Fruit fly (Drosophila melanogaster) whole organism, embryonic: ENCODE data around the gene CG32032.

Source experiments
- B-H1 ChIP-seq: fragments of 200-800 bp; sonication (Bioruptor generic); IDR thresholded peaks from 3 replicates; pipeline ENCODE4 v1.3.6; 2022; ENCODE audit warnings: missing biosample characterization, missing genetic modification characterization
- BEAF-32 ChIP-seq: fragments of 200-800 bp; sonication (Bioruptor generic); optimal IDR thresholded peaks from 3 replicates; lab custom pipeline; 2017; ENCODE audit warnings: missing biosample characterization, missing genetic modification characterization, mild to moderate bottlenecking, moderate library complexity, missing genetic modification reagents
- CG12744 ChIP-seq: fragments of 200-800 bp; sonication (Bioruptor generic); optimal IDR thresholded peaks from 2 replicates; lab custom pipeline; 2016; ENCODE audit warnings: missing biosample characterization, missing genetic modification characterization
- CG14667 ChIP-seq: fragments of 200-800 bp; sonication (Bioruptor generic); IDR thresholded peaks from 2 replicates; pipeline ENCODE4 v1.3.6; 2022; ENCODE audit warnings: missing biosample characterization, missing genetic modification characterization
- CG14860 ChIP-seq: fragments of 200-800 bp; sonication (Bioruptor generic); IDR thresholded peaks from 3 replicates; pipeline ENCODE4 v1.3.6; 2022; ENCODE audit warnings: missing biosample characterization, missing genetic modification characterization; ENCODE audit not compliant: partially characterized antibody
- CG14965 ChIP-seq: fragments of 200-800 bp; sonication (Bioruptor generic); optimal IDR thresholded peaks from 2 replicates; lab custom pipeline; 2016; ENCODE audit warnings: missing biosample characterization, missing genetic modification characterization, borderline replicate concordance
- CG1529 ChIP-seq: fragments of 200-800 bp; sonication (Bioruptor generic); optimal IDR thresholded peaks from 3 replicates; lab custom pipeline; 2018; ENCODE audit warnings: missing biosample characterization, missing genetic modification characterization
- CG2129 ChIP-seq: fragments of 200-800 bp; sonication (Bioruptor generic); IDR thresholded peaks from 2 replicates; pipeline ENCODE4 v1.3.6; 2022; ENCODE audit warnings: missing biosample characterization, missing genetic modification characterization; ENCODE audit not compliant: partially characterized antibody
- CG2202 ChIP-seq: fragments of 200-800 bp; sonication (Bioruptor generic); optimal IDR thresholded peaks from 2 replicates; lab custom pipeline; 2018; ENCODE audit warnings: missing biosample characterization, mild to moderate bottlenecking, missing genetic modification characterization
- CG31441 ChIP-seq: fragments of 200-800 bp; sonication (Bioruptor generic); IDR thresholded peaks from 2 replicates; pipeline ENCODE4 v1.3.6; 2022; ENCODE audit warnings: missing biosample characterization, missing genetic modification characterization
- CG4360 ChIP-seq: fragments of 200-800 bp; sonication (Bioruptor generic); IDR thresholded peaks from 2 replicates; pipeline ENCODE4 v1.3.6; 2022; ENCODE audit warnings: missing biosample characterization, missing genetic modification characterization
- CG5180 ChIP-seq: fragments of 200-800 bp; sonication (Bioruptor generic); optimal IDR thresholded peaks from 3 replicates; lab custom pipeline; 2017; ENCODE audit warnings: missing biosample characterization, missing genetic modification characterization, mild to moderate bottlenecking, moderate library complexity, missing genetic modification reagents
- CG6272 ChIP-seq: fragments of 200-800 bp; sonication (Bioruptor generic); IDR thresholded peaks from 2 replicates; pipeline ENCODE4 v1.3.6; 2022; ENCODE audit warnings: missing biosample characterization, missing genetic modification characterization
- CG6689 ChIP-seq: fragments of 200-800 bp; sonication (Bioruptor generic); IDR thresholded peaks from 2 replicates; pipeline ENCODE4 v1.3.6; 2022; ENCODE audit warnings: missing biosample characterization, missing genetic modification characterization
- CG6791 ChIP-seq: fragments of 200-800 bp; sonication (Bioruptor generic); IDR thresholded peaks from 3 replicates; pipeline ENCODE4 v1.3.6; 2022; ENCODE audit warnings: missing biosample characterization, missing genetic modification characterization; ENCODE audit not compliant: partially characterized antibody
- CG6813 ChIP-seq: fragments of 200-800 bp; sonication (Bioruptor generic); optimal IDR thresholded peaks from 2 replicates; lab custom pipeline; 2017; ENCODE audit warnings: missing biosample characterization, missing genetic modification characterization, mild to moderate bottlenecking, moderate library complexity, missing genetic modification reagents
- CG7928 ChIP-seq: fragments of 200-800 bp; sonication (Bioruptor generic); optimal IDR thresholded peaks from 2 replicates; lab custom pipeline; 2017; ENCODE audit warnings: missing biosample characterization, mild to moderate bottlenecking, missing genetic modification characterization
- CG8089 ChIP-seq: fragments of 200-800 bp; sonication (Bioruptor generic); optimal IDR thresholded peaks from 3 replicates; lab custom pipeline; 2016; ENCODE audit warnings: missing biosample characterization, missing genetic modification characterization
- CG9797 ChIP-seq: fragments of 200-800 bp; sonication (Bioruptor generic); optimal IDR thresholded peaks from 3 replicates; lab custom pipeline; 2018; ENCODE audit warnings: missing biosample characterization, mild to moderate bottlenecking, missing genetic modification characterization
- CG9876 ChIP-seq: fragments of 200-800 bp; sonication (Bioruptor generic); optimal IDR thresholded peaks from 2 replicates; lab custom pipeline; 2016; ENCODE audit warnings: missing biosample characterization, missing genetic modification characterization
- CTCF ChIP-seq: fragments of 200-800 bp; sonication (Bioruptor generic); optimal IDR thresholded peaks from 2 replicates; lab custom pipeline; 2017; ENCODE audit warnings: missing biosample characterization, mild to moderate bottlenecking, missing genetic modification characterization, moderate library complexity
- Dek ChIP-seq: fragments of 200-800 bp; sonication (Bioruptor generic); optimal IDR thresholded peaks from 3 replicates; lab custom pipeline; 2019; ENCODE audit warnings: missing biosample characterization, mild to moderate bottlenecking, missing genetic modification characterization, moderate library complexity
- Dp ChIP-seq: fragments of 200-800 bp; sonication (Bioruptor generic); optimal IDR thresholded peaks from 2 replicates; lab custom pipeline; 2018; ENCODE audit warnings: missing biosample characterization, mild to moderate bottlenecking, missing genetic modification characterization, moderate library complexity
- E2f1 ChIP-seq: fragments of 200-800 bp; sonication (Bioruptor generic); IDR thresholded peaks from 2 replicates; pipeline ENCODE4 v1.3.6; 2022; ENCODE audit warnings: missing biosample characterization, missing genetic modification characterization
- HLHmδ ChIP-seq: fragments of 200-800 bp; sonication (Bioruptor generic); optimal IDR thresholded peaks from 2 replicates; lab custom pipeline; 2018; ENCODE audit warnings: missing biosample characterization, mild to moderate bottlenecking, missing genetic modification characterization, moderate library complexity
- Hsf ChIP-seq: fragments of 200-800 bp; sonication (Bioruptor generic); optimal IDR thresholded peaks from 3 replicates; lab custom pipeline; 2016; ENCODE audit warnings: missing biosample characterization, missing genetic modification characterization
- MESR4 ChIP-seq: fragments of 200-800 bp; sonication (Bioruptor generic); optimal IDR thresholded peaks from 2 replicates; lab custom pipeline; 2018; ENCODE audit warnings: missing biosample characterization, mild to moderate bottlenecking, missing genetic modification characterization, moderate library complexity
- NC2α ChIP-seq: fragments of 200-800 bp; sonication (Bioruptor generic); optimal IDR thresholded peaks from 2 replicates; lab custom pipeline; 2016; ENCODE audit warnings: missing biosample characterization, missing genetic modification characterization
- Six4 ChIP-seq: fragments of 200-800 bp; sonication (Bioruptor generic); optimal IDR thresholded peaks from 2 replicates; lab custom pipeline; 2016; ENCODE audit warnings: missing biosample characterization, missing genetic modification characterization
- Tbp ChIP-seq: fragments of >200 bp; optimal IDR thresholded peaks from 2 replicates; lab custom pipeline; 2018; ENCODE audit warnings: missing biosample characterization, missing genetic modification characterization
- Xbp1 ChIP-seq: fragments of 200-800 bp; sonication (Bioruptor generic); optimal IDR thresholded peaks from 3 replicates; lab custom pipeline; 2016; ENCODE audit warnings: missing biosample characterization, mild to moderate bottlenecking, missing genetic modification characterization
- ap ChIP-seq: fragments of 200-800 bp; sonication (Bioruptor generic); IDR thresholded peaks from 2 replicates; pipeline ENCODE4 v1.3.6; 2022; ENCODE audit warnings: missing biosample characterization, missing genetic modification characterization
- az2 ChIP-seq: fragments of 200-800 bp; sonication (Bioruptor generic); optimal IDR thresholded peaks from 3 replicates; lab custom pipeline; 2016; ENCODE audit warnings: missing biosample characterization, missing genetic modification characterization
- caup ChIP-seq: fragments of 200-800 bp; sonication (Bioruptor generic); optimal IDR thresholded peaks from 3 replicates; lab custom pipeline; 2017; ENCODE audit warnings: missing biosample characterization, mild to moderate bottlenecking, missing genetic modification characterization, moderate library complexity; ENCODE audit not compliant: severe bottlenecking
- crol ChIP-seq: fragments of 200-800 bp; sonication (Bioruptor generic); IDR thresholded peaks from 2 replicates; pipeline ENCODE4 v1.3.6; 2022; ENCODE audit warnings: missing biosample characterization, missing genetic modification characterization
- crp ChIP-seq, 2 experiments: fragments of 200-800 bp; sonication (Bioruptor generic); optimal IDR thresholded peaks; 2 replicates in 1 of 2; 3 replicates in 1 of 2; lab custom pipeline; 2017; ENCODE audit warnings: missing biosample characterization in 2 of 2, missing genetic modification characterization in 2 of 2, mild to moderate bottlenecking in 1 of 2, moderate library complexity in 1 of 2
- da ChIP-seq: fragments of 200-800 bp; sonication (Bioruptor generic); optimal IDR thresholded peaks from 2 replicates; lab custom pipeline; 2016; ENCODE audit warnings: missing biosample characterization, missing genetic modification characterization
- fd102C ChIP-seq: fragments of 200-800 bp; sonication (Bioruptor generic); optimal IDR thresholded peaks from 2 replicates; lab custom pipeline; 2018; ENCODE audit warnings: missing biosample characterization, mild to moderate bottlenecking, missing genetic modification characterization, moderate library complexity
- gcm2 ChIP-seq: fragments of 200-800 bp; sonication (Bioruptor generic); optimal IDR thresholded peaks from 2 replicates; lab custom pipeline; 2016; ENCODE audit warnings: missing biosample characterization, missing genetic modification characterization
- grau ChIP-seq: fragments of 200-800 bp; optimal IDR thresholded peaks from 3 replicates; lab custom pipeline; 2019; ENCODE audit warnings: missing biosample characterization, mild to moderate bottlenecking, missing genetic modification characterization, moderate library complexity
- h ChIP-seq: fragments of >200 bp; optimal IDR thresholded peaks from 2 replicates; lab custom pipeline; 2017
- kay ChIP-seq: fragments of 200-800 bp; sonication (Bioruptor generic); optimal IDR thresholded peaks from 2 replicates; lab custom pipeline; 2016; ENCODE audit warnings: missing biosample characterization, missing genetic modification characterization
- ken ChIP-seq: fragments of 200-800 bp; sonication (Bioruptor generic); IDR thresholded peaks from 3 replicates; pipeline ENCODE4 v1.3.6; 2022; ENCODE audit warnings: missing biosample characterization, missing genetic modification characterization
- knrl ChIP-seq: fragments of 200-800 bp; sonication (Bioruptor generic); IDR thresholded peaks from 3 replicates; pipeline ENCODE4 v1.3.6; 2022; ENCODE audit warnings: missing biosample characterization, missing genetic modification characterization; ENCODE audit not compliant: partially characterized antibody
- mam ChIP-seq: fragments of 200-800 bp; sonication (Bioruptor generic); optimal IDR thresholded peaks from 3 replicates; lab custom pipeline; 2016; ENCODE audit warnings: missing biosample characterization, missing genetic modification characterization
- ranshi ChIP-seq: fragments of 200-800 bp; sonication (Bioruptor generic); IDR thresholded peaks from 2 replicates; pipeline ENCODE4 v1.3.6; 2022; ENCODE audit warnings: missing biosample characterization, missing genetic modification characterization
- schlank ChIP-seq: fragments of 200-800 bp; sonication (Bioruptor generic); optimal IDR thresholded peaks from 2 replicates; lab custom pipeline; 2018; ENCODE audit warnings: missing biosample characterization, mild to moderate bottlenecking, missing genetic modification characterization
- so ChIP-seq: fragments of 200-800 bp; sonication (Bioruptor generic); IDR thresholded peaks from 3 replicates; pipeline ENCODE4 v1.3.6; 2022; ENCODE audit warnings: missing biosample characterization, missing genetic modification characterization
- sr ChIP-seq: fragments of 200-800 bp; sonication (Bioruptor generic); IDR thresholded peaks from 3 replicates; pipeline ENCODE4 v1.3.6; 2022; ENCODE audit warnings: missing biosample characterization, missing genetic modification characterization
- z ChIP-seq: fragments of 200-800 bp; sonication (Bioruptor generic); IDR thresholded peaks from 3 replicates; pipeline ENCODE4 v1.3.6; 2022; ENCODE audit warnings: missing biosample characterization, missing genetic modification characterization
- zfh1 ChIP-seq: fragments of 200-800 bp; sonication (Bioruptor generic); IDR thresholded peaks from 3 replicates; pipeline ENCODE4 v1.3.6; 2022; ENCODE audit warnings: missing biosample characterization, missing genetic modification characterization

The CG32032 gene

dm6 chr3L:9057429-9058088, 35.3 kb upstream of the CG32032 start (continued):
- no peak for TF ChIP-seq CG8089
- TF ChIP-seq ken, result peak; percentile 85; the same call in 2 of the 3 replicates
- TF ChIP-seq da, result no peak
- TF ChIP-seq CG14667, result peak; percentile 87
- TF ChIP-seq ap, result peak; percentile 78
- peak; percentile 87 for TF ChIP-seq so (GFP tag; lab: Robert Waterston, UW)
- TF ChIP-seq az2 (GFP tag; lab: Kevin White, UChicago), result peak; percentile 87
- TF ChIP-seq gcm2, result peak; percentile 63
- peak; percentile 58 for TF ChIP-seq CG7928 (GFP tag; lab: Kevin White, UChicago)
- TF ChIP-seq CG1529, result peak; percentile 81
- no peak for TF ChIP-seq CG14860 (GFP tag; lab: Robert Waterston, UW)
- TF ChIP-seq CG5180 (GFP tag; lab: Kevin White, UChicago), result peak; percentile 71
- TF ChIP-seq Dp, result no peak
- peak; percentile 25 for TF ChIP-seq MESR4
- TF ChIP-seq CG6813 (GFP tag; lab: Kevin White, UChicago), result peak; percentile 89
- TF ChIP-seq CG31441 (GFP tag; lab: Robert Waterston, UW), result peak; percentile 96
- no peak for TF ChIP-seq CG6791 (GFP tag; lab: Robert Waterston, UW)
- peak; percentile 65 for TF ChIP-seq schlank (tag; lab: Kevin White, UChicago)
- TF ChIP-seq crp (GFP tag; optimal IDR thresholded peaks at IDR 0.05; lab: Kevin White, UChicago), result peak in 1 of 2 experiments; percentile 42
- TF ChIP-seq h (lab: Kevin White, UChicago), result no peak
- TF ChIP-seq zfh1, result peak; percentile 86
- TF ChIP-seq CG6689 (GFP tag; lab: Robert Waterston, UW), result peak; percentile 88
- TF ChIP-seq BEAF-32 (GFP tag; lab: Kevin White, UChicago), result no peak
- TF ChIP-seq mam (GFP tag; lab: Kevin White, UChicago), result peak; percentile 61
- peak; percentile 77 for TF ChIP-seq kay (GFP tag; lab: Kevin White, UChicago)
- TF ChIP-seq ranshi, result peak; percentile 93
- TF ChIP-seq B-H1 (GFP tag; lab: Robert Waterston, UW), result peak; percentile 78
- peak; percentile 76 for TF ChIP-seq CG2202 (tag; lab: Kevin White, UChicago)
- TF ChIP-seq E2f1 (GFP tag; lab: Robert Waterston, UW), result peak; percentile 83
- TF ChIP-seq z (GFP tag; lab: Robert Waterston, UW), result no peak
- no peak for TF ChIP-seq NC2α (GFP tag; lab: Kevin White, UChicago)
- no peak for TF ChIP-seq sr (GFP tag; lab: Robert Waterston, UW)
- TF ChIP-seq Xbp1 (GFP tag; lab: Kevin White, UChicago), result peak; percentile 90
- 0 out of 2 replicates have a peak, but pooled peaks have one; percentile 30 for TF ChIP-seq crol (GFP tag; lab: Robert Waterston, UW)
- TF ChIP-seq fd102C (GFP tag; lab: Kevin White, UChicago), result no peak
- TF ChIP-seq CG4360 (GFP tag; lab: Robert Waterston, UW), result peak; percentile 51
- no peak for TF ChIP-seq CG2129 (GFP tag; lab: Robert Waterston, UW)
- TF ChIP-seq HLHmδ (GFP tag; lab: Kevin White, UChicago), result no peak
- TF ChIP-seq knrl, result no peak
- TF ChIP-seq Dek, result peak; percentile 94
- TF ChIP-seq Tbp, result no peak
- peak; percentile 92 for TF ChIP-seq caup
- peak; percentile 94 for TF ChIP-seq grau (tag; lab: Kevin White, UChicago)
- TF ChIP-seq Hsf (GFP tag; lab: Kevin White, UChicago), result peak; percentile 77
- peak; percentile 24 for TF ChIP-seq CTCF
- no peak for TF ChIP-seq CG9797 (GFP tag; lab: Kevin White, UChicago)
- no peak for TF ChIP-seq CG9876 (GFP tag; lab: Kevin White, UChicago)
- no peak for TF ChIP-seq CG14965
- peak; percentile 79 for TF ChIP-seq CG6272 (GFP tag; lab: Robert Waterston, UW)
- TF ChIP-seq Six4 (GFP tag; lab: Kevin White, UChicago), result peak; percentile 85
- peak; percentile 25 for TF ChIP-seq CG12744
